Fruit fly (Drosophila melanogaster) whole organism, embryonic: Measurements from ENCODE around the gene Cdc14.

Experiments used
- BEAF-32 ChIP-seq: fragments of 200-800 bp; sonication (Bioruptor generic); optimal IDR thresholded peaks from 3 replicates; lab custom pipeline; 2017; ENCODE audit warnings: missing biosample characterization, missing genetic modification characterization, mild to moderate bottlenecking, moderate library complexity, missing genetic modification reagents
- CG10462 ChIP-seq: fragments of 200-800 bp; sonication (Bioruptor generic); optimal IDR thresholded peaks from 2 replicates; lab custom pipeline; 2016; ENCODE audit warnings: missing biosample characterization, missing genetic modification characterization
- CG11696 ChIP-seq: fragments of 200-800 bp; sonication (Bioruptor generic); IDR thresholded peaks from 2 replicates; pipeline ENCODE4 v1.3.6; 2022; ENCODE audit warnings: missing biosample characterization, missing genetic modification characterization
- CG11723 ChIP-seq: fragments of 200-800 bp; sonication (Bioruptor generic); optimal IDR thresholded peaks from 2 replicates; lab custom pipeline; 2017; ENCODE audit warnings: missing biosample characterization, mild to moderate bottlenecking, missing genetic modification characterization
- CG12659 ChIP-seq: fragments of 200-800 bp; sonication (Bioruptor generic); optimal IDR thresholded peaks from 3 replicates; lab custom pipeline; 2017; ENCODE audit warnings: mild to moderate bottlenecking, missing biosample characterization, missing genetic modification reagents, missing genetic modification characterization
- CG14014 ChIP-seq: fragments of 200-800 bp; sonication (Bioruptor generic); IDR thresholded peaks from 2 replicates; pipeline ENCODE4 v1.3.6; 2022; ENCODE audit warnings: missing biosample characterization, missing genetic modification characterization
- CG16813 ChIP-seq: fragments of 200-800 bp; sonication (Bioruptor generic); IDR thresholded peaks from 3 replicates; pipeline ENCODE4 v1.3.6; 2022; ENCODE audit warnings: missing biosample characterization, missing genetic modification characterization; ENCODE audit not compliant: partially characterized antibody
- CG17359 ChIP-seq: fragments of 200-800 bp; sonication (Bioruptor generic); optimal IDR thresholded peaks from 3 replicates; lab custom pipeline; 2018; ENCODE audit warnings: missing biosample characterization, mild to moderate bottlenecking, missing genetic modification characterization, moderate library complexity
- CG17385 ChIP-seq: fragments of 200-800 bp; sonication (Bioruptor generic); optimal IDR thresholded peaks from 3 replicates; lab custom pipeline; 2018; ENCODE audit warnings: missing biosample characterization, mild to moderate bottlenecking, missing genetic modification characterization
- CG18011 ChIP-seq: fragments of 200-800 bp; sonication (Bioruptor generic); optimal IDR thresholded peaks from 2 replicates; lab custom pipeline; 2017; ENCODE audit warnings: missing biosample characterization, missing genetic modification characterization, mild to moderate bottlenecking, moderate library complexity, missing genotype
- CG2116 ChIP-seq: fragments of 200-800 bp; sonication (Bioruptor generic); optimal IDR thresholded peaks from 3 replicates; lab custom pipeline; 2018; ENCODE audit warnings: missing biosample characterization, mild to moderate bottlenecking, missing genetic modification characterization
- CG34224 ChIP-seq: fragments of 200-800 bp; sonication (Bioruptor generic); IDR thresholded peaks from 3 replicates; pipeline ENCODE4 v1.3.6; 2022; ENCODE audit warnings: missing biosample characterization, missing genetic modification characterization; ENCODE audit not compliant: partially characterized antibody
- CG4707 ChIP-seq: fragments of 200-800 bp; sonication (Bioruptor generic); optimal IDR thresholded peaks from 2 replicates; lab custom pipeline; 2018; ENCODE audit warnings: missing biosample characterization, mild to moderate bottlenecking, missing genetic modification characterization, moderate library complexity
- CG6765 ChIP-seq: fragments of 200-800 bp; sonication (Bioruptor generic); optimal IDR thresholded peaks from 3 replicates; lab custom pipeline; 2017; ENCODE audit warnings: missing biosample characterization, mild to moderate bottlenecking, missing genetic modification characterization
- CG6813 ChIP-seq: fragments of 200-800 bp; sonication (Bioruptor generic); optimal IDR thresholded peaks from 2 replicates; lab custom pipeline; 2017; ENCODE audit warnings: missing biosample characterization, missing genetic modification characterization, mild to moderate bottlenecking, moderate library complexity, missing genetic modification reagents
- CG7271 ChIP-seq: fragments of 200-800 bp; sonication (Bioruptor generic); optimal IDR thresholded peaks from 2 replicates; lab custom pipeline; 2018; ENCODE audit warnings: missing biosample characterization, mild to moderate bottlenecking, missing genetic modification characterization, moderate library complexity
- CG7372 ChIP-seq: fragments of 200-800 bp; sonication (Bioruptor generic); IDR thresholded peaks from 2 replicates; pipeline ENCODE4 v1.3.6; 2022; ENCODE audit warnings: missing biosample characterization, missing genetic modification characterization
- CG8290 ChIP-seq, 3 experiments: fragments of 200-800 bp; sonication (Bioruptor generic); optimal IDR thresholded peaks; 2 replicates each; lab custom pipeline; 2016 to 2019; ENCODE audit warnings: missing biosample characterization in 3 of 3, missing genetic modification characterization in 3 of 3, mild to moderate bottlenecking in 2 of 3, moderate library complexity in 1 of 3
- Dbx ChIP-seq: fragments of 200-800 bp; sonication (Bioruptor generic); IDR thresholded peaks from 3 replicates; pipeline ENCODE4 v1.3.6; 2022; ENCODE audit warnings: missing biosample characterization, missing genetic modification characterization
- Doc3 ChIP-seq: fragments of 200-800 bp; sonication (Bioruptor generic); IDR thresholded peaks from 3 replicates; pipeline ENCODE4 v1.3.6; 2022; ENCODE audit warnings: missing biosample characterization, missing genetic modification characterization; ENCODE audit not compliant: partially characterized antibody
- E2f2 ChIP-seq: fragments of 200-800 bp; sonication (Bioruptor generic); IDR thresholded peaks from 2 replicates; pipeline ENCODE4 v1.3.6; 2022; ENCODE audit warnings: missing biosample characterization, missing genetic modification characterization
- Ets97D ChIP-seq: fragments of 200-800 bp; sonication (Bioruptor generic); optimal IDR thresholded peaks from 3 replicates; lab custom pipeline; 2016; ENCODE audit warnings: missing biosample characterization, missing genetic modification characterization
- PHDP ChIP-seq: fragments of 200-800 bp; sonication (Bioruptor generic); optimal IDR thresholded peaks from 3 replicates; lab custom pipeline; 2018; ENCODE audit warnings: missing biosample characterization, mild to moderate bottlenecking, missing genetic modification characterization, moderate library complexity
- Poxn ChIP-seq: fragments of 200-800 bp; sonication (Bioruptor generic); IDR thresholded peaks from 2 replicates; pipeline ENCODE4 v1.3.6; 2022; ENCODE audit warnings: missing biosample characterization, missing genetic modification characterization
- Sox102F ChIP-seq: fragments of 200-800 bp; sonication (Bioruptor generic); optimal IDR thresholded peaks from 2 replicates; lab custom pipeline; 2018; ENCODE audit warnings: missing biosample characterization, mild to moderate bottlenecking, missing genetic modification characterization, moderate library complexity
- Xbp1 ChIP-seq: fragments of 200-800 bp; sonication (Bioruptor generic); optimal IDR thresholded peaks from 3 replicates; lab custom pipeline; 2016; ENCODE audit warnings: missing biosample characterization, mild to moderate bottlenecking, missing genetic modification characterization
- ara ChIP-seq: fragments of 200-800 bp; sonication (Bioruptor generic); IDR thresholded peaks from 2 replicates; pipeline ENCODE4 v1.3.6; 2022; ENCODE audit warnings: missing biosample characterization, missing genetic modification characterization
- cg ChIP-seq: fragments of 200-800 bp; sonication (Bioruptor generic); optimal IDR thresholded peaks from 3 replicates; lab custom pipeline; 2019; ENCODE audit warnings: missing biosample characterization, mild to moderate bottlenecking, missing genetic modification characterization, moderate library complexity
- chm ChIP-seq: fragments of 200-800 bp; sonication (Bioruptor generic); IDR thresholded peaks from 2 replicates; pipeline ENCODE4 v1.3.6; 2022; ENCODE audit warnings: missing biosample characterization, missing genetic modification characterization
- ci ChIP-seq: fragments of 200-800 bp; sonication (Bioruptor generic); IDR thresholded peaks from 3 replicates; pipeline ENCODE4 v1.3.6; 2022; ENCODE audit warnings: missing biosample characterization, missing genetic modification characterization
- dysf ChIP-seq: fragments of 200-800 bp; sonication (Bioruptor generic); IDR thresholded peaks from 3 replicates; pipeline ENCODE4 v1.3.6; 2022; ENCODE audit warnings: missing biosample characterization, missing genetic modification characterization
- ems ChIP-seq: fragments of 200-800 bp; sonication (Bioruptor generic); optimal IDR thresholded peaks from 3 replicates; lab custom pipeline; 2016; ENCODE audit warnings: missing biosample characterization, missing genetic modification characterization
- gem ChIP-seq: fragments of 200-800 bp; sonication (Bioruptor generic); optimal IDR thresholded peaks from 2 replicates; lab custom pipeline; 2019; ENCODE audit warnings: missing biosample characterization, mild to moderate bottlenecking, missing genetic modification characterization, moderate library complexity
- insv ChIP-seq, 2 experiments: fragments of 200-800 bp; sonication (Bioruptor generic); optimal IDR thresholded peaks; 3 replicates each; lab custom pipeline; 2016 to 2018; ENCODE audit warnings: missing biosample characterization in 2 of 2, missing genetic modification characterization in 2 of 2
- kah ChIP-seq: fragments of 200-800 bp; sonication (Bioruptor generic); optimal IDR thresholded peaks from 2 replicates; lab custom pipeline; 2018; ENCODE audit warnings: missing biosample characterization, mild to moderate bottlenecking, missing genetic modification characterization
- nerfin-2 ChIP-seq: fragments of 200-800 bp; sonication (Bioruptor generic); IDR thresholded peaks from 2 replicates; pipeline ENCODE4 v1.3.6; 2022; ENCODE audit warnings: missing biosample characterization, missing genetic modification characterization; ENCODE audit not compliant: partially characterized antibody
- nom ChIP-seq: fragments of 200-800 bp; sonication (Bioruptor generic); optimal IDR thresholded peaks from 2 replicates; lab custom pipeline; 2017; ENCODE audit warnings: missing biosample characterization, missing genetic modification characterization, mild to moderate bottlenecking, moderate library complexity, missing genetic modification reagents
- otp ChIP-seq: fragments of 200-800 bp; sonication (Bioruptor generic); IDR thresholded peaks from 3 replicates; pipeline ENCODE4, ENCODE4 v1.3.6; 2022; ENCODE audit warnings: missing biosample characterization, missing genetic modification characterization
- prd ChIP-seq, 3 experiments: fragments of >200 bp in 2 of 3; fragments of 200-800 bp in 1 of 3; sonication (Bioruptor generic) in 1 of 3; optimal IDR thresholded peaks in 2 of 3; IDR thresholded peaks in 1 of 3; 2 replicates in 2 of 3; 3 replicates in 1 of 3; pipeline versions ENCODE4 v1.3.6 to Lab custom; 2017 to 2022; ENCODE audit warnings: missing biosample characterization in 1 of 3, missing genetic modification characterization in 1 of 3
- rib ChIP-seq: fragments of 200-800 bp; sonication (Bioruptor generic); IDR thresholded peaks from 2 replicates; pipeline ENCODE4 v1.3.6; 2022; ENCODE audit warnings: missing biosample characterization, missing genetic modification characterization
- sens ChIP-seq: fragments of 200-800 bp; sonication (Bioruptor generic); peaks from one replicate; lab custom pipeline; 2016; ENCODE audit warnings: missing biosample characterization, missing genetic modification characterization
- sug ChIP-seq: fragments of 200-800 bp; optimal IDR thresholded peaks from 2 replicates; lab custom pipeline; 2019; ENCODE audit warnings: missing biosample characterization, mild to moderate bottlenecking, missing genetic modification characterization, moderate library complexity
- tio ChIP-seq: fragments of 200-800 bp; sonication (Bioruptor generic); optimal IDR thresholded peaks from 2 replicates; lab custom pipeline; 2017; ENCODE audit warnings: missing biosample characterization, missing genetic modification characterization, inconsistent platforms
- tll ChIP-seq, 2 experiments: fragments of 200-800 bp in 1 of 2; fragments of >200 bp in 1 of 2; sonication (Bioruptor generic) in 1 of 2; optimal IDR thresholded peaks; 2 replicates each; lab custom pipeline; 2017 to 2019; ENCODE audit warnings: missing biosample characterization in 2 of 2, missing genetic modification characterization in 2 of 2, mild to moderate bottlenecking in 1 of 2, moderate library complexity in 1 of 2
- usp ChIP-seq: fragments of >200 bp; optimal IDR thresholded peaks from 2 replicates; lab custom pipeline; 2017; ENCODE audit warnings: missing biosample characterization, missing genetic modification characterization
- wor ChIP-seq: fragments of 200-800 bp; sonication (Bioruptor generic); IDR thresholded peaks from 2 replicates; pipeline ENCODE4 v1.3.6; 2022; ENCODE audit warnings: missing biosample characterization, missing genetic modification characterization

Cdc14 gene

DNA sequence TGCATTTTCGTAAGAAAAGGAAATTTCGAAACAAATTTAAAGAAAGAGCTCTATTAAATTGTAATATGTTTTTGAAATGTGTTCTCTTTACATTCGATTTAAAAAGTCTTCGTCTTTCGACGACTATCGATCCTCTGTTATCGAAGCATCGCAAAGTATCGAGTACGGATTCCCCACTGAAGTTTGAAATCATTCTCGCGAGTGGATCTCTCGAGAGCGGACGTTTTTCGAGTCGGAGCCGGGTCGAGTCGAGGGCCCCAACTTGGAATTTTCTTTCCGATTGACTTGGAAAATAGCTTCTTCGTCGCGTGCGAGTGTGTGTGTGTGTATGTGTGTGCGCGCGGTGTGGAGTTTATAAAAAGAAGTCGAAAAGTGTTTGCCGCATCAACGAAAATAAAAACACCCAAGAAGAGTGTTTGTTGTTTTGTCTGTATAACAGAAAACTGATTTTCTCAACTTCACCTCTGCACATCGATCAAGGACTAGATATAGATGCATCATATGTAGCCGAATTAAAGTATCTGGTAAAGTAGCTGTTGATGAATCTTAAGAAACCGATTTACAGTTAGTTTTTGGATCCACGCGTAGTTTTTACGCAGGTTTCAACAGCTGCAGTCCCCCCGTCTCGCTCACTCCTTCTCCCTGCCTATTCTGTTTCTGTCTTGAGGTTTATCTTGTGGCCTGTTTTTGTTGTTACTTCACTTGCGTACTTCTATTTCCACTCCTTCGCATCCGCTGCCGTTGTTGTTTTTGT lies 923 bp upstream of the Cdc14 start, which contains the start of gene LanB1 (continued):
- peak; percentile 64; the same call in 1 of the 2 replicates for TF ChIP-seq nerfin-2 (GFP tag; lab: Robert Waterston, UW)
- no peak for TF ChIP-seq wor
- peak; percentile 1 for TF ChIP-seq CG4707 (GFP tag; lab: Kevin White, UChicago)
- no peak for TF ChIP-seq CG8290 (GFP tag; optimal IDR thresholded peaks at IDR 0.05; lab: Kevin White, UChicago)
- TF ChIP-seq CG8290 (tag; optimal IDR thresholded peaks at IDR 0.05; lab: Kevin White, UChicago): peak in 1 of 2 experiments; percentile 57
- TF ChIP-seq E2f2 (GFP tag; lab: Robert Waterston, UW): peak; percentile 54
- no peak for TF ChIP-seq CG10462 (GFP tag; lab: Kevin White, UChicago)
- TF ChIP-seq sug (tag; lab: Kevin White, UChicago): no peak
- TF ChIP-seq Poxn (GFP tag; lab: Robert Waterston, UW): no peak
- peak; percentile 70; the same call in 1 of the 2 replicates for TF ChIP-seq chm (GFP tag; lab: Robert Waterston, UW)
- TF ChIP-seq Xbp1 (GFP tag; lab: Kevin White, UChicago): no peak
- TF ChIP-seq rib (GFP tag; lab: Robert Waterston, UW): peak; percentile 60; the same call in 1 of the 2 replicates
- TF ChIP-seq CG7271 (tag; lab: Kevin White, UChicago): no peak
- TF ChIP-seq nom: peak; percentile 14
- 0 out of 3 replicates have a peak, but pooled peaks have one; percentile 27 for TF ChIP-seq Dbx (GFP tag; lab: Robert Waterston, UW)
- TF ChIP-seq Sox102F (GFP tag; lab: Kevin White, UChicago): no peak
- TF ChIP-seq prd (optimal IDR thresholded peaks at IDR 0.05; lab: Kevin White, UChicago): no peak
- 0 out of 3 replicates have a peak, but pooled peaks have one; percentile 8 for TF ChIP-seq prd (GFP tag; IDR thresholded peaks at IDR 0.05; lab: Robert Waterston, UW)
- peak; percentile 9; the same call in 1 of the 2 replicates for TF ChIP-seq CG14014 (GFP tag; lab: Robert Waterston, UW)
- TF ChIP-seq sens: peak; percentile 73
- TF ChIP-seq BEAF-32 (GFP tag; lab: Kevin White, UChicago): peak; percentile 59
- TF ChIP-seq ci (GFP tag; lab: Robert Waterston, UW): peak; percentile 74; the same call in 2 of the 3 replicates
- TF ChIP-seq usp (GFP tag; lab: Kevin White, UChicago): no peak
- peak; percentile 42 for TF ChIP-seq CG16813
- no peak for TF ChIP-seq dysf
- TF ChIP-seq ems: no peak
- peak; percentile 86 for TF ChIP-seq cg (GFP tag; lab: Kevin White, UChicago)
- TF ChIP-seq CG17385 (GFP tag; lab: Kevin White, UChicago): peak; percentile 34
- TF ChIP-seq CG34224 (GFP tag; lab: Robert Waterston, UW): peak; percentile 47
- TF ChIP-seq CG17359 (tag; lab: Kevin White, UChicago): peak; percentile 39
- peak; percentile 39; the same call in 1 of the 3 replicates for TF ChIP-seq Doc3 (GFP tag; lab: Robert Waterston, UW)
- TF ChIP-seq CG12659 (GFP tag; lab: Kevin White, UChicago): peak; percentile 46
- no peak for TF ChIP-seq PHDP (tag; lab: Kevin White, UChicago)
- peak; percentile 29; the same call in 1 of the 2 replicates for TF ChIP-seq ara (GFP tag; lab: Robert Waterston, UW)
- TF ChIP-seq otp: no peak
- no peak for TF ChIP-seq CG6813 (GFP tag; lab: Kevin White, UChicago)
- peak; percentile 30 for TF ChIP-seq CG6765 (GFP tag; lab: Kevin White, UChicago)
- no peak for TF ChIP-seq CG11696 (GFP tag; lab: Robert Waterston, UW)
- TF ChIP-seq tio (GFP tag; lab: Kevin White, UChicago): no peak
- no peak for TF ChIP-seq CG11723
- no peak for TF ChIP-seq Ets97D (GFP tag; lab: Kevin White, UChicago)
- peak; percentile 31 for TF ChIP-seq CG2116 (GFP tag; lab: Kevin White, UChicago)
- no peak for TF ChIP-seq CG7372 (GFP tag; lab: Robert Waterston, UW)
- TF ChIP-seq gem (tag; lab: Kevin White, UChicago): no peak
- TF ChIP-seq kah: peak; percentile 73
- no peak for TF ChIP-seq CG18011 (GFP tag; lab: Kevin White, UChicago)
- no peak for TF ChIP-seq tll (GFP tag; optimal IDR thresholded peaks at IDR 0.05; lab: Kevin White, UChicago)
- peak in 1 of 2 experiments; percentile 33 for TF ChIP-seq insv (GFP tag; optimal IDR thresholded peaks at IDR 0.05; lab: Kevin White, UChicago)
